Fruit fly (Drosophila melanogaster): ENCODE results near the gene CG9588.

DNA sequence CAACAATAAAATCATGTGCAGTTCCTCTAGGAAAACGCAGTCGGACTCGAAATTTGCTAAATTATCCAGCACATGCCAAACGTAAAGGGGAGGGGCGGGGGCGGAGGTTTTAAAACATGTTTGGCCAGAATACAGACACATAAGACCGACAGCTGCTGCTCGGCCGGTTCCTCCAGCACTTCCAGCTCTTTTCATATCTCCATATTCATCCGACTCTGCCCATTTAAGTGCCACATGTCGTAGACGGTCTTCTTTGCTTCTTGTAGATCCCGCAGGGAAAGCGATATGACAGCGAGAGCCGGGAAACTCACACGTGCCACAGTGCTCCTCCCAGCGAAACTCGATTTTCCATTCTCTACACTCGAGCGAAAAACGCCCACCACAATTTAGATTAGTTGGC is 42.6 kb upstream of the CG9588 start:
- no peak for TF ChIP-seq CG8478 (optimal IDR thresholded peaks at IDR 0.05)
- no peak for TF ChIP-seq CTCF (optimal IDR thresholded peaks at IDR 0.05)
